Fruit fly (Drosophila melanogaster) whole organism, wandering third instar larva: Measurements from ENCODE around the gene CG32069.

Experiments
- HLH106 ChIP-seq: fragments of 200-800 bp; optimal IDR thresholded peaks from 3 replicates; lab custom pipeline; 2019; ENCODE audit warnings: missing biosample characterization, mild to moderate bottlenecking, missing genetic modification characterization, moderate library complexity
- Myc ChIP-seq: fragments of >200 bp; optimal IDR thresholded peaks from 2 replicates; lab custom pipeline; 2017
- OdsH ChIP-seq: fragments of 200-800 bp; sonication (Bioruptor generic); optimal IDR thresholded peaks from 2 replicates; lab custom pipeline; 2016; ENCODE audit warnings: missing biosample characterization, mild to moderate bottlenecking, missing genetic modification characterization
- Rel ChIP-seq, 2 experiments: fragments of 200-800 bp; sonication (Bioruptor generic) in 1 of 2; optimal IDR thresholded peaks; 2 replicates in 1 of 2; 3 replicates in 1 of 2; lab custom pipeline; 2016 to 2019; ENCODE audit warnings: mild to moderate bottlenecking in 2 of 2, missing biosample characterization in 2 of 2, missing genetic modification characterization in 2 of 2, moderate library complexity in 1 of 2
- Sp1 ChIP-seq: fragments of 200-800 bp; sonication (Bioruptor generic); optimal IDR thresholded peaks from 3 replicates; lab custom pipeline; 2019; ENCODE audit warnings: missing biosample characterization, mild to moderate bottlenecking, missing genetic modification characterization, moderate library complexity
- brk ChIP-seq: fragments of 200-800 bp; sonication (Bioruptor generic); optimal IDR thresholded peaks from 2 replicates; lab custom pipeline; 2016; ENCODE audit warnings: missing biosample characterization, mild to moderate bottlenecking, missing genetic modification characterization
- dmrt93B ChIP-seq: fragments of 200-800 bp; sonication (Bioruptor generic); optimal IDR thresholded peaks from 2 replicates; lab custom pipeline; 2018; ENCODE audit warnings: missing biosample characterization, mild to moderate bottlenecking, missing genetic modification characterization
- ey ChIP-seq: fragments of 200-800 bp; sonication (Bioruptor generic); optimal IDR thresholded peaks from 2 replicates; lab custom pipeline; 2016; ENCODE audit warnings: missing biosample characterization, missing genetic modification characterization
- foxo ChIP-seq, 2 experiments: fragments of 200-800 bp; sonication (Bioruptor generic); optimal IDR thresholded peaks; 2 replicates in 1 of 2; 3 replicates in 1 of 2; lab custom pipeline; 2016 to 2017; ENCODE audit warnings: missing biosample characterization in 2 of 2, missing genetic modification characterization in 2 of 2
- h ChIP-seq: fragments of 200-800 bp; sonication (Bioruptor generic); optimal IDR thresholded peaks from 3 replicates; lab custom pipeline; 2016; ENCODE audit warnings: missing biosample characterization, mild to moderate bottlenecking, missing genetic modification characterization
- pan ChIP-seq: fragments of >200 bp; optimal IDR thresholded peaks from 2 replicates; lab custom pipeline; 2017
- psq ChIP-seq: fragments of 200-800 bp; sonication (Bioruptor generic); optimal IDR thresholded peaks from 3 replicates; lab custom pipeline; 2017; ENCODE audit warnings: missing biosample characterization, mild to moderate bottlenecking, missing genetic modification characterization, moderate library complexity

dm6 chr3L:11094279-11094678, 31.9 kb upstream of the CG32069 start:
- TF ChIP-seq Rel (GFP tag; optimal IDR thresholded peaks at IDR 0.05; lab: Kevin White, UChicago) (no peak), Rel (tag; optimal IDR thresholded peaks at IDR 0.05; lab: Kevin White, UChicago) (no peak), h (GFP tag; lab: Kevin White, UChicago) (no peak), OdsH (GFP tag; lab: Kevin White, UChicago) (no peak), dmrt93B (GFP tag; lab: Kevin White, UChicago) (no peak), foxo (GFP tag; optimal IDR thresholded peaks at IDR 0.05; lab: Kevin White, UChicago) (no peak), brk (GFP tag; lab: Kevin White, UChicago) (no peak), Sp1 (no peak), Myc (lab: Kevin White, UChicago) (no peak), HLH106 (tag; lab: Kevin White, UChicago) (no peak), psq (GFP tag; lab: Kevin White, UChicago) (no peak), ey (GFP tag; lab: Kevin White, UChicago) (no peak), pan (lab: Kevin White, UChicago) (no peak)
